Fruit fly (Drosophila melanogaster) whole organism, embryonic: ENCODE results near the gene CG9150.

Source experiments
- Blimp-1 ChIP-seq: fragments of 200-800 bp; sonication (Bioruptor generic); optimal IDR thresholded peaks from 3 replicates; lab custom pipeline; 2018; ENCODE audit warnings: missing biosample characterization, missing genetic modification characterization, mild to moderate bottlenecking, moderate library complexity, missing genetic modification reagents
- CG10654 ChIP-seq: fragments of 200-800 bp; sonication (Bioruptor generic); optimal IDR thresholded peaks from 2 replicates; lab custom pipeline; 2016; ENCODE audit warnings: missing biosample characterization, missing genetic modification characterization
- CG10959 ChIP-seq: fragments of 200-800 bp; sonication (Bioruptor generic); IDR thresholded peaks from 2 replicates; pipeline ENCODE4 v1.3.6; 2022; ENCODE audit warnings: missing biosample characterization, missing genetic modification characterization
- CG11085 ChIP-seq: fragments of 200-800 bp; sonication (Bioruptor generic); IDR thresholded peaks from 2 replicates; pipeline ENCODE4 v1.3.6; 2022; ENCODE audit warnings: missing biosample characterization, missing genetic modification characterization
- CG12071 ChIP-seq: fragments of 200-800 bp; sonication (Bioruptor generic); optimal IDR thresholded peaks from 3 replicates; lab custom pipeline; 2018; ENCODE audit warnings: missing biosample characterization, mild to moderate bottlenecking, missing genetic modification characterization
- CG12942 ChIP-seq: fragments of 200-800 bp; sonication (Bioruptor generic); optimal IDR thresholded peaks from 3 replicates; lab custom pipeline; 2016; ENCODE audit warnings: missing biosample characterization, missing genetic modification characterization
- CG13287 ChIP-seq: fragments of 200-800 bp; sonication (Bioruptor generic); IDR thresholded peaks from 2 replicates; pipeline ENCODE4 v1.3.6; 2022; ENCODE audit warnings: missing biosample characterization, missing genetic modification characterization; ENCODE audit not compliant: partially characterized antibody
- CG14014 ChIP-seq: fragments of 200-800 bp; sonication (Bioruptor generic); IDR thresholded peaks from 2 replicates; pipeline ENCODE4 v1.3.6; 2022; ENCODE audit warnings: missing biosample characterization, missing genetic modification characterization
- CG14710 ChIP-seq: fragments of 200-800 bp; sonication (Bioruptor generic); optimal IDR thresholded peaks from 3 replicates; lab custom pipeline; 2019; ENCODE audit warnings: missing biosample characterization, mild to moderate bottlenecking, missing genetic modification characterization, moderate library complexity
- CG17328 ChIP-seq: fragments of 200-800 bp; sonication (Bioruptor generic); IDR thresholded peaks from 2 replicates; pipeline ENCODE4 v1.3.6; 2022; ENCODE audit warnings: missing biosample characterization, missing genetic modification characterization
- CG1832 ChIP-seq: fragments of 200-800 bp; sonication (Bioruptor generic); optimal IDR thresholded peaks from 2 replicates; lab custom pipeline; 2017; ENCODE audit warnings: missing biosample characterization, mild to moderate bottlenecking, missing genetic modification characterization, inconsistent platforms
- CG2678 ChIP-seq: fragments of 200-800 bp; sonication (Bioruptor generic); optimal IDR thresholded peaks from 3 replicates; lab custom pipeline; 2019; ENCODE audit warnings: missing biosample characterization, mild to moderate bottlenecking, missing genetic modification characterization, moderate library complexity
- CG3065 ChIP-seq: fragments of 200-800 bp; sonication (Bioruptor generic); optimal IDR thresholded peaks from 2 replicates; lab custom pipeline; 2016; ENCODE audit warnings: missing biosample characterization, missing genetic modification characterization
- CG3163 ChIP-seq: fragments of 200-800 bp; sonication (Bioruptor generic); optimal IDR thresholded peaks from 3 replicates; lab custom pipeline; 2016; ENCODE audit warnings: missing biosample characterization, missing genetic modification characterization
- CG32767 ChIP-seq: fragments of 200-800 bp; sonication (Bioruptor generic); IDR thresholded peaks from 2 replicates; pipeline ENCODE4 v1.3.6; 2022; ENCODE audit warnings: missing biosample characterization, missing genetic modification characterization
- CG3281 ChIP-seq: fragments of 200-800 bp; sonication (Bioruptor generic); optimal IDR thresholded peaks from 3 replicates; lab custom pipeline; 2017; ENCODE audit warnings: missing biosample characterization, mild to moderate bottlenecking, missing genetic modification characterization
- CG3407 ChIP-seq: fragments of 200-800 bp; sonication (Bioruptor generic); optimal IDR thresholded peaks from 2 replicates; lab custom pipeline; 2018; ENCODE audit warnings: missing biosample characterization, mild to moderate bottlenecking, missing genetic modification characterization
- CG34224 ChIP-seq: fragments of 200-800 bp; sonication (Bioruptor generic); IDR thresholded peaks from 3 replicates; pipeline ENCODE4 v1.3.6; 2022; ENCODE audit warnings: missing biosample characterization, missing genetic modification characterization; ENCODE audit not compliant: partially characterized antibody
- CG4854 ChIP-seq: fragments of 200-800 bp; sonication (Bioruptor generic); optimal IDR thresholded peaks from 2 replicates; lab custom pipeline; 2016; ENCODE audit warnings: missing biosample characterization, missing genetic modification characterization, inconsistent platforms
- CG7839 ChIP-seq: fragments of 200-800 bp; sonication (Bioruptor generic); optimal IDR thresholded peaks from 3 replicates; lab custom pipeline; 2018; ENCODE audit warnings: missing biosample characterization, mild to moderate bottlenecking, missing genetic modification characterization, moderate library complexity
- CG8089 ChIP-seq: fragments of 200-800 bp; sonication (Bioruptor generic); optimal IDR thresholded peaks from 3 replicates; lab custom pipeline; 2016; ENCODE audit warnings: missing biosample characterization, missing genetic modification characterization
- CG9797 ChIP-seq: fragments of 200-800 bp; sonication (Bioruptor generic); optimal IDR thresholded peaks from 3 replicates; lab custom pipeline; 2018; ENCODE audit warnings: missing biosample characterization, mild to moderate bottlenecking, missing genetic modification characterization
- D19A ChIP-seq: fragments of 200-800 bp; optimal IDR thresholded peaks from 3 replicates; lab custom pipeline; 2019; ENCODE audit warnings: missing biosample characterization, mild to moderate bottlenecking, missing genetic modification characterization, moderate library complexity
- Dp ChIP-seq: fragments of 200-800 bp; sonication (Bioruptor generic); optimal IDR thresholded peaks from 2 replicates; lab custom pipeline; 2018; ENCODE audit warnings: missing biosample characterization, mild to moderate bottlenecking, missing genetic modification characterization, moderate library complexity
- E2f2 ChIP-seq: fragments of 200-800 bp; sonication (Bioruptor generic); IDR thresholded peaks from 2 replicates; pipeline ENCODE4 v1.3.6; 2022; ENCODE audit warnings: missing biosample characterization, missing genetic modification characterization
- Ets65A ChIP-seq: fragments of 200-800 bp; sonication (Bioruptor generic); peaks from one replicate; lab custom pipeline; 2016; ENCODE audit warnings: missing biosample characterization, missing genetic modification characterization
- HLH3B ChIP-seq: fragments of 200-800 bp; sonication (Bioruptor generic); IDR thresholded peaks from 2 replicates; pipeline ENCODE4 v1.3.6; 2022; ENCODE audit warnings: missing biosample characterization, missing genetic modification characterization
- Hey ChIP-seq: fragments of 200-800 bp; sonication (Bioruptor generic); optimal IDR thresholded peaks from 3 replicates; lab custom pipeline; 2018; ENCODE audit warnings: missing biosample characterization, mild to moderate bottlenecking, missing genetic modification characterization
- HmgD ChIP-seq: fragments of 200-800 bp; sonication (Bioruptor generic); optimal IDR thresholded peaks from 3 replicates; lab custom pipeline; 2016; ENCODE audit warnings: missing biosample characterization, missing genetic modification characterization
- Hmr ChIP-seq: fragments of 200-800 bp; sonication (Bioruptor generic); optimal IDR thresholded peaks from 3 replicates; lab custom pipeline; 2017; ENCODE audit warnings: mild to moderate bottlenecking, missing biosample characterization, missing genetic modification reagents, missing genetic modification characterization
- Mad ChIP-seq: fragments of 200-800 bp; sonication (Bioruptor generic); optimal IDR thresholded peaks from 2 replicates; lab custom pipeline; 2016; ENCODE audit warnings: missing biosample characterization, missing genetic modification characterization
- Oli ChIP-seq: fragments of 200-800 bp; sonication (Bioruptor generic); optimal IDR thresholded peaks from 2 replicates; lab custom pipeline; 2018; ENCODE audit warnings: missing biosample characterization, mild to moderate bottlenecking, missing genetic modification characterization, moderate library complexity
- Optix ChIP-seq: fragments of 200-800 bp; sonication (Bioruptor generic); IDR thresholded peaks from 3 replicates; pipeline ENCODE4 v1.3.6; 2022; ENCODE audit warnings: missing biosample characterization, missing genetic modification characterization
- Taf1 ChIP-seq: fragments of 200-800 bp; sonication (Bioruptor generic); IDR thresholded peaks from 2 replicates; pipeline ENCODE4 v1.3.6; 2022; ENCODE audit warnings: missing biosample characterization, missing genetic modification characterization
- YL-1 ChIP-seq: fragments of 200-800 bp; sonication (Bioruptor generic); optimal IDR thresholded peaks from 3 replicates; lab custom pipeline; 2017; ENCODE audit warnings: missing biosample characterization, mild to moderate bottlenecking, missing genetic modification characterization
- bab2 ChIP-seq: fragments of 200-800 bp; sonication (Bioruptor generic); optimal IDR thresholded peaks from 2 replicates; lab custom pipeline; 2016; ENCODE audit warnings: missing biosample characterization, missing genetic modification characterization
- bsh ChIP-seq, 2 experiments: fragments of 200-800 bp; sonication (Bioruptor generic); optimal IDR thresholded peaks; 2 replicates each; lab custom pipeline; 2017 to 2018; ENCODE audit warnings: mild to moderate bottlenecking in 2 of 2, missing biosample characterization in 2 of 2, missing genetic modification characterization in 2 of 2, moderate library complexity in 1 of 2
- chif ChIP-seq, 2 experiments: fragments of 200-800 bp; sonication (Bioruptor generic); optimal IDR thresholded peaks; 3 replicates each; lab custom pipeline; 2016; ENCODE audit warnings: missing biosample characterization in 2 of 2, missing genetic modification characterization in 2 of 2
- gce ChIP-seq: fragments of 200-800 bp; sonication (Bioruptor generic); IDR thresholded peaks from 3 replicates; pipeline ENCODE4 v1.3.6; 2022; ENCODE audit warnings: missing biosample characterization, missing genetic modification characterization
- grau ChIP-seq: fragments of 200-800 bp; optimal IDR thresholded peaks from 3 replicates; lab custom pipeline; 2019; ENCODE audit warnings: missing biosample characterization, mild to moderate bottlenecking, missing genetic modification characterization, moderate library complexity
- grn ChIP-seq: fragments of 200-800 bp; sonication (Bioruptor generic); optimal IDR thresholded peaks from 3 replicates; lab custom pipeline; 2017; ENCODE audit warnings: missing biosample characterization, missing genetic modification characterization
- jing ChIP-seq: fragments of 200-800 bp; sonication (Bioruptor generic); optimal IDR thresholded peaks from 2 replicates; lab custom pipeline; 2018; ENCODE audit warnings: missing biosample characterization, mild to moderate bottlenecking, missing genetic modification characterization
- nerfin-1 ChIP-seq: fragments of 200-800 bp; sonication (Bioruptor generic); optimal IDR thresholded peaks from 3 replicates; lab custom pipeline; 2019; ENCODE audit warnings: missing biosample characterization, mild to moderate bottlenecking, missing genetic modification characterization, moderate library complexity
- prd ChIP-seq, 3 experiments: fragments of >200 bp in 2 of 3; fragments of 200-800 bp in 1 of 3; sonication (Bioruptor generic) in 1 of 3; optimal IDR thresholded peaks in 2 of 3; IDR thresholded peaks in 1 of 3; 2 replicates in 2 of 3; 3 replicates in 1 of 3; pipeline versions ENCODE4 v1.3.6 to Lab custom; 2017 to 2022; ENCODE audit warnings: missing biosample characterization in 1 of 3, missing genetic modification characterization in 1 of 3
- sc ChIP-seq, 3 experiments: fragments of >200 bp in 2 of 3; fragments of 200-800 bp in 1 of 3; sonication (Bioruptor generic) in 1 of 3; optimal IDR thresholded peaks; 2 replicates in 2 of 3; 3 replicates in 1 of 3; lab custom pipeline; 2017; ENCODE audit warnings: mild to moderate bottlenecking in 1 of 3, missing biosample characterization in 1 of 3, missing genetic modification characterization in 1 of 3, missing genetic modification reagents in 1 of 3
- sug ChIP-seq: fragments of 200-800 bp; optimal IDR thresholded peaks from 2 replicates; lab custom pipeline; 2019; ENCODE audit warnings: missing biosample characterization, mild to moderate bottlenecking, missing genetic modification characterization, moderate library complexity
- ttk ChIP-seq: fragments of 200-800 bp; sonication (Bioruptor generic); IDR thresholded peaks from 2 replicates; pipeline ENCODE4 v2.1.2; 2022; ENCODE audit warnings: missing biosample characterization, missing genetic modification characterization
- unc-4 ChIP-seq: fragments of 200-800 bp; sonication (Bioruptor generic); IDR thresholded peaks from 2 replicates; pipeline ENCODE4 v1.3.6; 2022; ENCODE audit warnings: missing biosample characterization, missing genetic modification characterization; ENCODE audit not compliant: partially characterized antibody
- wor ChIP-seq: fragments of 200-800 bp; sonication (Bioruptor generic); IDR thresholded peaks from 2 replicates; pipeline ENCODE4 v1.3.6; 2022; ENCODE audit warnings: missing biosample characterization, missing genetic modification characterization

Gene CG9150

dm6 chr2L:6082936-6083627, 14.7 kb upstream of the CG9150 start (continued):
- TF ChIP-seq jing, result no peak
- TF ChIP-seq CG13287 (GFP tag; lab: Robert Waterston, UW), result 0 out of 2 replicates have a peak, but pooled peaks have one; percentile 26
- TF ChIP-seq CG9797 (GFP tag; lab: Kevin White, UChicago), result no peak
- no peak for TF ChIP-seq CG7839 (tag; lab: Kevin White, UChicago)
- no peak for TF ChIP-seq CG3065 (GFP tag; lab: Kevin White, UChicago)
- TF ChIP-seq wor (GFP tag; lab: Robert Waterston, UW), result no peak
- peak; percentile 32 for TF ChIP-seq CG3281 (GFP tag; lab: Kevin White, UChicago)
- TF ChIP-seq YL-1, result no peak
- no peak for TF ChIP-seq Optix (GFP tag; lab: Robert Waterston, UW)
- no peak for TF ChIP-seq HLH3B (GFP tag; lab: Robert Waterston, UW)
- peak; percentile 88 for TF ChIP-seq sug
- TF ChIP-seq CG3407 (GFP tag; lab: Kevin White, UChicago), result no peak
- TF ChIP-seq CG17328 (GFP tag; lab: Robert Waterston, UW), result no peak
- TF ChIP-seq Hey, result peak; percentile 73
- no peak for TF ChIP-seq CG10654
- TF ChIP-seq CG14710, result no peak
- no peak for TF ChIP-seq bab2 (GFP tag; lab: Kevin White, UChicago)
- TF ChIP-seq Mad, result no peak
- no peak for TF ChIP-seq HmgD (GFP tag; lab: Kevin White, UChicago)
- no peak for TF ChIP-seq unc-4
- 0 out of 2 replicates have a peak, but pooled peaks have one; percentile 22 for TF ChIP-seq CG32767 (GFP tag; lab: Robert Waterston, UW)
- TF ChIP-seq CG4854, result no peak
- TF ChIP-seq grn, result peak; percentile 59
- TF ChIP-seq CG34224, result no peak; the same call in 2 of the 3 replicates
- peak; percentile 76 for TF ChIP-seq Hmr (GFP tag; lab: Kevin White, UChicago)
- no peak for TF ChIP-seq CG10959 (GFP tag; lab: Robert Waterston, UW)
- TF ChIP-seq Blimp-1, result no peak
- no peak for TF ChIP-seq sc (optimal IDR thresholded peaks at IDR 0.05; lab: Kevin White, UChicago)
- no peak for TF ChIP-seq sc (GFP tag; optimal IDR thresholded peaks at IDR 0.05; lab: Kevin White, UChicago)
- TF ChIP-seq chif (GFP tag; optimal IDR thresholded peaks at IDR 0.05; lab: Kevin White, UChicago), result no peak
- no peak for TF ChIP-seq Taf1 (GFP tag; lab: Robert Waterston, UW)
- TF ChIP-seq Ets65A (GFP tag; lab: Kevin White, UChicago), result peak; percentile 60
- no peak for TF ChIP-seq bsh (GFP tag; optimal IDR thresholded peaks at IDR 0.05; lab: Kevin White, UChicago)
- no peak for TF ChIP-seq ttk (GFP tag; lab: Robert Waterston, UW)
- peak; percentile 4 for TF ChIP-seq CG2678 (tag; lab: Kevin White, UChicago)
- TF ChIP-seq CG11085, result no peak
- TF ChIP-seq grau (tag; lab: Kevin White, UChicago), result no peak
- TF ChIP-seq CG8089 (GFP tag; lab: Kevin White, UChicago), result no peak
- no peak for TF ChIP-seq prd (optimal IDR thresholded peaks at IDR 0.05; lab: Kevin White, UChicago)
- TF ChIP-seq prd (GFP tag; IDR thresholded peaks at IDR 0.05; lab: Robert Waterston, UW), result no peak
- no peak for TF ChIP-seq D19A (tag; lab: Kevin White, UChicago)
- peak; percentile 55 for TF ChIP-seq CG12071 (GFP tag; lab: Kevin White, UChicago)
- no peak for TF ChIP-seq E2f2 (GFP tag; lab: Robert Waterston, UW)
- TF ChIP-seq nerfin-1 (tag; lab: Kevin White, UChicago), result no peak
- TF ChIP-seq Dp (GFP tag; lab: Kevin White, UChicago), result no peak
- TF ChIP-seq CG12942 (GFP tag; lab: Kevin White, UChicago), result no peak
- no peak for TF ChIP-seq CG3163 (GFP tag; lab: Kevin White, UChicago)
- peak; percentile 11; the same call in 1 of the 2 replicates for TF ChIP-seq CG14014 (GFP tag; lab: Robert Waterston, UW)
- TF ChIP-seq Oli (tag; lab: Kevin White, UChicago), result no peak
- no peak for TF ChIP-seq CG1832 (GFP tag; lab: Kevin White, UChicago)
- no peak for TF ChIP-seq gce (GFP tag; lab: Robert Waterston, UW)
